Worm (Caenorhabditis elegans): ENCODE data around the gene Y43C5B.2.

Y43C5B.2 gene

DNA sequence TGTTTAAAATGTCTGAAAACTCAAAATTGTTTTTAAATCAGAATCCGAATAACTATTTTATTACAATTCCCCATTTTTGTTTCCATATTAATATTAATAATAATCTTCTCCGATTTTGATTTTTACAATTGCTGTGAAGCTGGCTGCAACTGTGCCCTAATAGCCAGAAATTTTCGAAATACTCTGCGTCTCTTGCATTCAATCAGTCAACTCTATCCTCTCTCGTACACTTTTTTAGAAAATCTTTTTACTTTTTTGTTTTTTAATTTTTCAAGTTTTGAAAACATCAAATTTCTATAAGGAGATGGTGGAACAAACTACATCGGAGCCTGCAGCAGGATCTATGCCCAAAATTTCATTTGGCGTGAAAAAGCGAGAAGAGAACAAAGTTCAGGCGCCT, 5.7 kb upstream of the Y43C5B.2 start, which contains the start of gene gkow-1:
Gene gkow-1, plus strand, starts transcription at position 301 of the 400 bp plus-strand sequence.
- TF ChIP-seq ceh-36 (tag; optimal IDR thresholded peaks at IDR 0.05) (no peak), pes-1 (GFP tag; IDR thresholded peaks at IDR 0.05) (no peak), B0310.2 (tag; optimal IDR thresholded peaks at IDR 0.05) (no peak), scrt-1 (GFP tag; IDR thresholded peaks at IDR 0.05) (no peak), tbx-11 (GFP tag; IDR thresholded peaks at IDR 0.05) (no peak)

DNA sequence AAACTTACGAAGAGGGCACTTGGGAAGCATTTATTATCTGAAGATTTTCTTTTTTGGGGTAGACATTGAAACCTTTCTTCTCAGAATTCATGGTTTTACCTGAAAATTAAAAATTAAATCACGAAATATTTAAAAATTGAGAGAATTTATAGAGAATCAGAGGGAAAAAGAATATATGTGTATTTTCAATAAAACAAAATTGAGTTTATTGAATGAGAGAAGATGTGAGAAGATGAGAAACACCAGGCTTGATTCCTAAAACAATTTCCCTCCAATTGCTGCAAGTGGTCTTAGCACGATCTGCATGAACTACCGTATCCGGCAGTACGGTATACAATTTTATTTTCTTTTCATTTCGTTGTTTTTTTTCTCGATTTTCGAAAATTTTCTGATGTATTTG, 4.9 kb upstream of the Y43C5B.2 start, which contains the start of gene R11A8.1:
Gene R11A8.1, minus strand, starts transcription at position 101 of the 400 bp plus-strand sequence.
- no peak for TF ChIP-seq tbx-37 (GFP tag; conservative IDR thresholded peaks at IDR 0.05)
- TF ChIP-seq ceh-13 (GFP tag; optimal IDR thresholded peaks at IDR 0.05), result no peak
- TF ChIP-seq ceh-36 (tag; optimal IDR thresholded peaks at IDR 0.05), result no peak
- TF ChIP-seq hmbx-1 (tag; optimal IDR thresholded peaks at IDR 0.05), result no peak
- TF ChIP-seq scrt-1 (GFP tag; IDR thresholded peaks at IDR 0.05), result no peak
- no peak for TF ChIP-seq pes-1 (GFP tag; IDR thresholded peaks at IDR 0.05)
- no peak for TF ChIP-seq ama-1 (optimal IDR thresholded peaks at IDR 0.05)
- TF ChIP-seq flt-1 (GFP tag; IDR thresholded peaks at IDR 0.05), result no peak
- TF ChIP-seq F13C5.2 (tag; optimal IDR thresholded peaks at IDR 0.05), result no peak
- TF ChIP-seq sea-1 (GFP tag; conservative IDR thresholded peaks at IDR 0.05), result no peak

DNA sequence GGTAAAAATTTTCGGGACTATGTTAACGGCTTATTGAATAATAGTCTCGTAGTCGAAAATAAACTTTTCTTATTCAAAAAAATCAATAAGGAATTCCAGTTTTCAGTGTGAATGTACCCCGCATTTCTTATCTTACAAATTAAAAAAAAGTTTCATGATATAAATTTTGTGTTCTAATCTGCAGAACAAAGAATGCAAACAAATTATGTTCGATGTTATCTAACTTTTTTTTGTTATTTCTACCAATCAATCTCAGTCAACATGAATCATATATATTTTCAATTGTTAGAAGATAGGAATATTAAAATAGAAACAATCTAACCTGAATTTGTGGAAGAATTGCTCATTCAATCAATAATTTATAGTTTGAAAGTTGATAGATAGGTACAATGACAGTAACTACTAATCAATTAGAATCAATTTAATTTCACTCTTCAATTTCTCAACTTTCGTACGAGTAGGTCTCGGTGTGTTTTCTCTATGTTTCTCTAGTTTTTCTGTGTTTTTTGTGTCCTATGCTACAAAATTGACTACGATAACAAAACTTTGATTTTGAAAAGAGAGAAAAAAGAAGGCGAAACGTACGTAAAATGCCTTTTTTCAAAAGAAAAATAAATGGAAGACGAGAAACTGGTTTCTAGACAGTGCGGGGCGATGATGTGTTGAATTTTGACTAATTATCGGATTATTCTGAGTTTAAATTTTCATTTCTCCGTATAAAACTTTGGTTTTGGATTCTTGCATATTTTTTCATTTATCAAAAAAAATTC, 2.1 kb downstream of the Y43C5B.2 start, which contains the start of the genes unc-43 and Y43C5B.3:
Gene unc-43, minus strand, starts transcription at position 347 of the 770 bp plus-strand sequence.
Gene Y43C5B.3, plus strand, starts transcription at position 720 of the 770 bp plus-strand sequence.
- no peak for TF ChIP-seq hmg-4 (GFP tag; optimal IDR thresholded peaks at IDR 0.05)
- no peak for TF ChIP-seq ceh-13 (GFP tag; optimal IDR thresholded peaks at IDR 0.05)
- no peak for TF ChIP-seq hnd-1 (tag; optimal IDR thresholded peaks at IDR 0.05)
- no peak for TF ChIP-seq ets-7 (tag; optimal IDR thresholded peaks at IDR 0.05)
- TF ChIP-seq tbx-37 (GFP tag; conservative IDR thresholded peaks at IDR 0.05), result no peak
- TF ChIP-seq flt-1 (GFP tag; IDR thresholded peaks at IDR 0.05), result no peak
- TF ChIP-seq tbx-11 (GFP tag; IDR thresholded peaks at IDR 0.05), result no peak
- no peak for TF ChIP-seq ceh-36 (tag; optimal IDR thresholded peaks at IDR 0.05)
- no peak for TF ChIP-seq hmbx-1 (tag; optimal IDR thresholded peaks at IDR 0.05)
- TF ChIP-seq scrt-1 (GFP tag; IDR thresholded peaks at IDR 0.05), result no peak
- no peak for TF ChIP-seq tra-4 (tag; optimal IDR thresholded peaks at IDR 0.05)
- TF ChIP-seq B0310.2 (tag; optimal IDR thresholded peaks at IDR 0.05), result no peak
- TF ChIP-seq pes-1 (GFP tag; IDR thresholded peaks at IDR 0.05), result no peak
- TF ChIP-seq F13C5.2 (tag; optimal IDR thresholded peaks at IDR 0.05), result no peak
- no peak for TF ChIP-seq sea-1 (GFP tag; conservative IDR thresholded peaks at IDR 0.05)
- TF ChIP-seq aly-1 (tag; optimal IDR thresholded peaks at IDR 0.05), result no peak

DNA sequence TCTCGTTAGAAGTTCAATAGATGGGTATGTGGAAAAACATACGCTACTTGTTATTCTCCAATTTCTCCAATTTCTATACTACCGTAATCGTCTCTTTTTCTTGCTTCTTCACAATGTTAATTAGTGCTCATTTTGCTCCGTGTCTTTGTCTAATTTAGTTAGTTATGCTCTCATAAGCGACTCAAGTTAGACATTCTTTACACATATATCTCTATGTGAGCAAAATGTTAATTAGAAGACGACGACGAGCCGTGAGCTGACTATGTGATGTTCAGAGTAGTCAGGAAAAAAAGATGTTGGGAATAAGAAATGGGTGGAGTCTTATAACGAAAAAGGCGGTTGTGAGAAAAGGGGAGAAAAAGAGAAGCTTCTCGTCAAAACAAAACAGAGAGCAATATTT, 4.6 kb downstream of the Y43C5B.2 start:
- TF ChIP-seq ama-1 (optimal IDR thresholded peaks at IDR 0.05) (no peak), pes-1 (GFP tag; IDR thresholded peaks at IDR 0.05) (no peak), tbx-11 (GFP tag; IDR thresholded peaks at IDR 0.05) (no peak), flt-1 (GFP tag; IDR thresholded peaks at IDR 0.05) (no peak), sea-1 (GFP tag; conservative IDR thresholded peaks at IDR 0.05) (no peak), hmbx-1 (tag; optimal IDR thresholded peaks at IDR 0.05) (no peak), hnd-1 (tag; optimal IDR thresholded peaks at IDR 0.05) (no peak), B0310.2 (tag; optimal IDR thresholded peaks at IDR 0.05) (no peak), ceh-13 (GFP tag; optimal IDR thresholded peaks at IDR 0.05) (no peak), scrt-1 (GFP tag; IDR thresholded peaks at IDR 0.05) (no peak), ceh-36 (tag; optimal IDR thresholded peaks at IDR 0.05) (no peak), tbx-37 (GFP tag; conservative IDR thresholded peaks at IDR 0.05) (no peak), ets-7 (tag; optimal IDR thresholded peaks at IDR 0.05) (no peak), F13C5.2 (tag; optimal IDR thresholded peaks at IDR 0.05) (no peak), hmg-4 (GFP tag; optimal IDR thresholded peaks at IDR 0.05) (no peak), aly-1 (tag; optimal IDR thresholded peaks at IDR 0.05) (no peak), tra-4 (tag; optimal IDR thresholded peaks at IDR 0.05) (no peak)

DNA sequence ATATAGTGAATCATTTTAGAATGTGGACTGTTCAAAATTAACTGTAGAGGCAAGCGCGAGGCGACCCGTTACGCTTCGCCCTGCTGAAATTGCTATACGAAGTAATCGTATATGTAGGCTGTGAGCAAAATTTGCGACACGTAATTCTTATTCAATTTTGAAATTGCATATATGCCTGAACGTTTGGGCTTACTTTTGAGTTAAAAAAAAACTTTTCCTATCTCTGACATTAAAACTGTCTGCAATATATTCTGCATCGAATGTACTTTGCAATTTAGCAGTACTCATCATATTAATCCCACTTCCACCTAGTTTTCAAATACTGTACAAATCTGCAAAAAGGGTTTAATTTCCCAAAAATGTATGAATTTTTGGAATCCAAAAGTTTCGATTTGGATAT, 5.2 kb downstream of the Y43C5B.2 start:
- no peak for TF ChIP-seq pes-1 (GFP tag; IDR thresholded peaks at IDR 0.05)
- no peak for TF ChIP-seq flt-1 (GFP tag; IDR thresholded peaks at IDR 0.05)
- TF ChIP-seq tra-4 (tag; optimal IDR thresholded peaks at IDR 0.05), result no peak
- TF ChIP-seq hnd-1 (tag; optimal IDR thresholded peaks at IDR 0.05), result no peak
- TF ChIP-seq hmbx-1 (tag; optimal IDR thresholded peaks at IDR 0.05), result no peak
- TF ChIP-seq aly-1 (tag; optimal IDR thresholded peaks at IDR 0.05), result no peak
- no peak for TF ChIP-seq ama-1 (optimal IDR thresholded peaks at IDR 0.05)
- TF ChIP-seq scrt-1 (GFP tag; IDR thresholded peaks at IDR 0.05), result no peak
- no peak for TF ChIP-seq tbx-37 (GFP tag; conservative IDR thresholded peaks at IDR 0.05)
- TF ChIP-seq hmg-4 (GFP tag; optimal IDR thresholded peaks at IDR 0.05), result no peak
- no peak for TF ChIP-seq B0310.2 (tag; optimal IDR thresholded peaks at IDR 0.05)
- TF ChIP-seq tbx-11 (GFP tag; IDR thresholded peaks at IDR 0.05), result no peak
- no peak for TF ChIP-seq sea-1 (GFP tag; conservative IDR thresholded peaks at IDR 0.05)
- TF ChIP-seq ceh-36 (tag; optimal IDR thresholded peaks at IDR 0.05), result no peak
- no peak for TF ChIP-seq ets-7 (tag; optimal IDR thresholded peaks at IDR 0.05)
- no peak for TF ChIP-seq ceh-13 (GFP tag; optimal IDR thresholded peaks at IDR 0.05)
- TF ChIP-seq F13C5.2 (tag; optimal IDR thresholded peaks at IDR 0.05), result no peak

DNA sequence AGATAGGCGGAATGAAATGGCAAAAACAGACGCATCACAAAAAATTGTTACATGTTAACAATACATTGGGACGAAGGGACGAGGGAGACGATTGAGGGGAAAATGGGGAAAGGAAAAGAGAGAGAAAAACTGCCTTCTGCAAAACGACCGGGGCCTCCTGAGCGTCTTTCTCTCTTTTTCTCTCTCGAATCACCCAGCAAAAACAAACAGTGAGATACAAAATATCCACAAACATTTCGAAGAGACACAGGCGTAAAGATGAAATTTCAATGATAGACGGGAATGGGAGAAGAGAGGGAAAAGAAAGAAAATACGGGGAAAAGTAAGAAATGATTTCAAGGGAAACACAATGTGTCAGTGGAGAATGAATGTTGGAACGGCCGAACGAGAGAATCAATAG, 6.2 kb downstream of the Y43C5B.2 start:
- TF ChIP-seq hmg-4 (GFP tag; optimal IDR thresholded peaks at IDR 0.05), result no peak
- TF ChIP-seq aly-1 (tag; optimal IDR thresholded peaks at IDR 0.05), result no peak
- no peak for TF ChIP-seq sea-1 (GFP tag; conservative IDR thresholded peaks at IDR 0.05)
- no peak for TF ChIP-seq hmbx-1 (tag; optimal IDR thresholded peaks at IDR 0.05)
- no peak for TF ChIP-seq tbx-37 (GFP tag; conservative IDR thresholded peaks at IDR 0.05)

DNA sequence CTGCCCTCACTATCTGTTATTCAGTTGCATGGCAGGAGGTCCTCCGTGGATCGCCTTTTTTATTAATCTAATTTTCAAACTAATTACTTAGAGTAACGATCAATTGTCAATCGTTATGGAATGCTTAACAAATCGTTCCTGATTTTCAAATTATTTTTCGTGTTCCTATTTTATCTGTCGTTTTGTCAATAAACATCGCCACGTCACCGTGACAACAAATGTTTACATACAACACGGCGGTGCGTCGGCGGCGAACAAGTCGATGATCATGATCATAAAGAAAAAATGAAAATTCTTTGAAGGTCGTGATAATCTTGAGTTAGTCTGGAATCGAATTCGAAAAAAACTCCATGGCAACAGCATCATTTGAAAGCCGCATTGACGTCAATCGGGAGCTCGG, 6.7 kb downstream of the Y43C5B.2 start:
- TF ChIP-seq tbx-11 (GFP tag; IDR thresholded peaks at IDR 0.05) (no peak), flt-1 (GFP tag; IDR thresholded peaks at IDR 0.05) (no peak), tbx-37 (GFP tag; conservative IDR thresholded peaks at IDR 0.05) (no peak), ceh-36 (tag; optimal IDR thresholded peaks at IDR 0.05) (no peak), ama-1 (optimal IDR thresholded peaks at IDR 0.05) (no peak), sea-1 (GFP tag; conservative IDR thresholded peaks at IDR 0.05) (no peak), ets-7 (tag; optimal IDR thresholded peaks at IDR 0.05) (no peak), ceh-13 (GFP tag; optimal IDR thresholded peaks at IDR 0.05) (no peak), hnd-1 (tag; optimal IDR thresholded peaks at IDR 0.05) (no peak), pes-1 (GFP tag; IDR thresholded peaks at IDR 0.05) (no peak), aly-1 (tag; optimal IDR thresholded peaks at IDR 0.05) (no peak), hmg-4 (GFP tag; optimal IDR thresholded peaks at IDR 0.05) (no peak), hmbx-1 (tag; optimal IDR thresholded peaks at IDR 0.05) (no peak), B0310.2 (tag; optimal IDR thresholded peaks at IDR 0.05) (no peak), tra-4 (tag; optimal IDR thresholded peaks at IDR 0.05) (no peak)
